Fruit fly (Drosophila melanogaster) whole organism, adult: ENCODE results near the gene eg.

ENCODE experiments used
- CG11617 ChIP-seq: fragments of 200-800 bp; sonication (Bioruptor generic); optimal IDR thresholded peaks from 2 replicates; lab custom pipeline; 2017; ENCODE audit warnings: mild to moderate bottlenecking, missing biosample characterization, missing genetic modification reagents, missing genetic modification characterization
- CG12768 ChIP-seq: fragments of 200-800 bp; sonication (Bioruptor generic); optimal IDR thresholded peaks from 2 replicates; lab custom pipeline; 2017; ENCODE audit warnings: missing biosample characterization, missing genetic modification characterization, mild to moderate bottlenecking, moderate library complexity, missing genetic modification reagents
- CG14711 ChIP-seq: fragments of 200-800 bp; sonication (Bioruptor generic); optimal IDR thresholded peaks from 2 replicates; lab custom pipeline; 2018; ENCODE audit warnings: missing biosample characterization, mild to moderate bottlenecking, missing genetic modification characterization, moderate library complexity
- CG1620 ChIP-seq: fragments of 200-800 bp; sonication (Bioruptor generic); optimal IDR thresholded peaks from 2 replicates; lab custom pipeline; 2016; ENCODE audit warnings: missing biosample characterization, missing genetic modification characterization
- CG33017 ChIP-seq: fragments of 200-800 bp; sonication (Bioruptor generic); optimal IDR thresholded peaks from 2 replicates; lab custom pipeline; 2018; ENCODE audit warnings: missing biosample characterization, mild to moderate bottlenecking, missing genetic modification characterization, moderate library complexity
- CG5204 ChIP-seq: fragments of 200-800 bp; sonication (Bioruptor generic); optimal IDR thresholded peaks from 2 replicates; lab custom pipeline; 2016; ENCODE audit warnings: missing biosample characterization, missing genetic modification characterization
- CG7045 ChIP-seq: fragments of 200-800 bp; sonication (Bioruptor generic); optimal IDR thresholded peaks from 2 replicates; lab custom pipeline; 2017; ENCODE audit warnings: missing biosample characterization, mild to moderate bottlenecking, missing genetic modification characterization
- CG7101 ChIP-seq: fragments of 200-800 bp; sonication (Bioruptor generic); optimal IDR thresholded peaks from 2 replicates; lab custom pipeline; 2018; ENCODE audit warnings: missing biosample characterization, mild to moderate bottlenecking, missing genetic modification characterization, moderate library complexity
- Clk ChIP-seq: fragments of 200-800 bp; sonication (Bioruptor generic); optimal IDR thresholded peaks from 2 replicates; lab custom pipeline; 2017; ENCODE audit warnings: missing biosample characterization, missing genetic modification characterization
- Crg-1 ChIP-seq: fragments of 200-800 bp; sonication (Bioruptor generic); optimal IDR thresholded peaks from 2 replicates; lab custom pipeline; 2016; ENCODE audit warnings: missing biosample characterization, missing genetic modification characterization
- Hr96 ChIP-seq: fragments of 200-800 bp; sonication (Bioruptor generic); optimal IDR thresholded peaks from 2 replicates; lab custom pipeline; 2016; ENCODE audit warnings: missing biosample characterization, missing genetic modification characterization
- Mnt ChIP-seq: fragments of 200-800 bp; sonication (Bioruptor generic); optimal IDR thresholded peaks from 2 replicates; lab custom pipeline; 2016; ENCODE audit warnings: missing biosample characterization, mild to moderate bottlenecking, missing genetic modification characterization
- bab1 ChIP-seq: fragments of 200-800 bp; sonication (Bioruptor generic); optimal IDR thresholded peaks from 3 replicates; lab custom pipeline; 2019; ENCODE audit warnings: missing biosample characterization, mild to moderate bottlenecking, missing genetic modification characterization, moderate library complexity
- cic ChIP-seq: fragments of 200-800 bp; sonication (Bioruptor generic); optimal IDR thresholded peaks from 2 replicates; lab custom pipeline; 2017; ENCODE audit warnings: missing biosample characterization, mild to moderate bottlenecking, missing genetic modification characterization, moderate library complexity
- cnc ChIP-seq, 2 experiments: fragments of >200 bp; optimal IDR thresholded peaks; 2 replicates each; lab custom pipeline; 2017
- kay ChIP-seq: fragments of 200-800 bp; sonication (Bioruptor generic); peaks from one replicate; lab custom pipeline; 2016; ENCODE audit warnings: missing biosample characterization, missing genetic modification characterization, borderline replicate concordance
- ovo ChIP-seq: fragments of 200-800 bp; sonication (Bioruptor generic); optimal IDR thresholded peaks from 2 replicates; lab custom pipeline; 2016; ENCODE audit warnings: missing biosample characterization, missing genetic modification characterization
- pad ChIP-seq: fragments of 200-800 bp; sonication (Bioruptor generic); optimal IDR thresholded peaks from 3 replicates; lab custom pipeline; 2017; ENCODE audit warnings: missing biosample characterization, missing genetic modification characterization, mild to moderate bottlenecking, moderate library complexity, missing genetic modification reagents
- tj ChIP-seq: fragments of 200-800 bp; sonication (Bioruptor generic); optimal IDR thresholded peaks from 3 replicates; lab custom pipeline; 2017; ENCODE audit warnings: missing biosample characterization, mild to moderate bottlenecking, missing genetic modification characterization, moderate library complexity
- toe ChIP-seq: fragments of 200-800 bp; sonication (Bioruptor generic); optimal IDR thresholded peaks from 2 replicates; lab custom pipeline; 2016; ENCODE audit warnings: missing biosample characterization, missing genetic modification characterization

Gene eg

dm6 chr3L:21832203-21833160, 24.0 kb downstream of the eg start, which contains the start of the genes CG7148 and Nopp140:
CG7148 (minus strand) TSS chr3L:21832253.
Nopp140 (plus strand) TSS chr3L:21832774.
- TF ChIP-seq CG11617 (GFP tag; lab: Kevin White, UChicago) (peak; percentile 77), pad (GFP tag; lab: Kevin White, UChicago) (peak; percentile 68), CG7045 (GFP tag; lab: Kevin White, UChicago) (peak; percentile 60), toe (GFP tag; lab: Kevin White, UChicago) (peak; percentile 69), CG1620 (peak; percentile 82), bab1 (peak; percentile 67), Crg-1 (peak; percentile 75), CG5204 (peak; percentile 38), Mnt (GFP tag; lab: Kevin White, UChicago) (peak; percentile 99), Clk (GFP tag; lab: Kevin White, UChicago) (peak; percentile 54), cnc (optimal IDR thresholded peaks at IDR 0.05; lab: Kevin White, UChicago) (no peak), kay (GFP tag; lab: Kevin White, UChicago) (no peak), CG33017 (tag; lab: Kevin White, UChicago) (peak; percentile 71), CG14711 (tag; lab: Kevin White, UChicago) (peak; percentile 55), CG12768 (GFP tag; lab: Kevin White, UChicago) (peak; percentile 72), Hr96 (peak; percentile 75), tj (peak; percentile 37), CG7101 (tag; lab: Kevin White, UChicago) (peak; percentile 77), cic (no peak), ovo (GFP tag; lab: Kevin White, UChicago) (peak; percentile 72)

dm6 chr3L:21835569-21835968, 27.1 kb downstream of the eg start:
- TF ChIP-seq Crg-1 (no peak), ovo (GFP tag; lab: Kevin White, UChicago) (no peak), toe (GFP tag; lab: Kevin White, UChicago) (no peak), tj (no peak), CG5204 (no peak), pad (GFP tag; lab: Kevin White, UChicago) (no peak), cic (no peak), Hr96 (no peak), Clk (GFP tag; lab: Kevin White, UChicago) (no peak), CG14711 (tag; lab: Kevin White, UChicago) (no peak), CG11617 (GFP tag; lab: Kevin White, UChicago) (no peak), CG7101 (tag; lab: Kevin White, UChicago) (no peak), CG33017 (tag; lab: Kevin White, UChicago) (no peak)

dm6 chr3L:21839720-21840641, 31.5 kb downstream of the eg start:
- TF ChIP-seq kay (GFP tag; lab: Kevin White, UChicago), result peak; percentile 90
- TF ChIP-seq CG7045 (GFP tag; lab: Kevin White, UChicago), result peak; percentile 89
- TF ChIP-seq Hr96, result peak; percentile 82
- peak; percentile 66 for TF ChIP-seq Crg-1
- TF ChIP-seq cic, result peak; percentile 10
- no peak for TF ChIP-seq cnc (optimal IDR thresholded peaks at IDR 0.05; lab: Kevin White, UChicago)
- peak; percentile 81 for TF ChIP-seq Clk (GFP tag; lab: Kevin White, UChicago)
- TF ChIP-seq CG7101 (tag; lab: Kevin White, UChicago), result peak; percentile 80
- no peak for TF ChIP-seq pad (GFP tag; lab: Kevin White, UChicago)
- peak; percentile 48 for TF ChIP-seq Mnt (GFP tag; lab: Kevin White, UChicago)
- peak; percentile 79 for TF ChIP-seq CG12768 (GFP tag; lab: Kevin White, UChicago)
- TF ChIP-seq toe (GFP tag; lab: Kevin White, UChicago), result peak; percentile 82
- peak; percentile 3 for TF ChIP-seq ovo (GFP tag; lab: Kevin White, UChicago)
- peak; percentile 91 for TF ChIP-seq bab1
- peak; percentile 56 for TF ChIP-seq CG1620
- peak; percentile 96 for TF ChIP-seq tj
- TF ChIP-seq CG11617 (GFP tag; lab: Kevin White, UChicago), result peak; percentile 87
- TF ChIP-seq CG33017 (tag; lab: Kevin White, UChicago), result peak; percentile 78
- peak; percentile 88 for TF ChIP-seq CG5204
- TF ChIP-seq CG14711 (tag; lab: Kevin White, UChicago), result peak; percentile 52

dm6 chr3L:21840642-21840987, 32.1 kb downstream of the eg start:
- no peak for TF ChIP-seq toe (GFP tag; lab: Kevin White, UChicago)
- peak; percentile 84 for TF ChIP-seq pad (GFP tag; lab: Kevin White, UChicago)
- TF ChIP-seq tj, result peak; percentile 73

- TF ChIP-seq toe (GFP tag; lab: Kevin White, UChicago), result no peak
- no peak for TF ChIP-seq Clk (GFP tag; lab: Kevin White, UChicago)
- TF ChIP-seq CG11617 (GFP tag; lab: Kevin White, UChicago), result peak; percentile 88
- no peak for TF ChIP-seq CG33017 (tag; lab: Kevin White, UChicago)
- peak; percentile 40 for TF ChIP-seq CG7101 (tag; lab: Kevin White, UChicago)
- peak; percentile 52 for TF ChIP-seq Mnt (GFP tag; lab: Kevin White, UChicago)
- peak; percentile 79 for TF ChIP-seq CG12768 (GFP tag; lab: Kevin White, UChicago)
- TF ChIP-seq CG7045 (GFP tag; lab: Kevin White, UChicago), result no peak
- TF ChIP-seq pad (GFP tag; lab: Kevin White, UChicago), result peak; percentile 16
- TF ChIP-seq CG1620, result peak; percentile 68
- TF ChIP-seq CG14711 (tag; lab: Kevin White, UChicago), result no peak
- TF ChIP-seq CG5204, result peak; percentile 49
- TF ChIP-seq tj, result no peak
- TF ChIP-seq Hr96, result peak; percentile 68
- peak; percentile 36 for TF ChIP-seq ovo (GFP tag; lab: Kevin White, UChicago)
- TF ChIP-seq Crg-1, result peak; percentile 77
- no peak for TF ChIP-seq cnc (optimal IDR thresholded peaks at IDR 0.05; lab: Kevin White, UChicago)
- TF ChIP-seq bab1, result peak; percentile 64
- TF ChIP-seq cic, result peak; percentile 3
- TF ChIP-seq kay (GFP tag; lab: Kevin White, UChicago), result no peak
Observed at dm6 chr3L:21841079-21841478, 32.6 kb downstream of the eg start, which contains the start of gene P5CDh1. P5CDh1 (minus strand) TSS chr3L:21841356.
